Fruit fly (Drosophila melanogaster): Measurements from ENCODE around the gene Eig71Ee.

- TF ChIP-seq fd96Ca (GFP tag; IDR thresholded peaks at IDR 0.05) = no peak
- TF ChIP-seq CG4496 (GFP tag; IDR thresholded peaks at IDR 0.05) = no peak
- no peak for TF ChIP-seq Pif1B (GFP tag; optimal IDR thresholded peaks at IDR 0.05)
- no peak for TF ChIP-seq Pif1A (GFP tag; optimal IDR thresholded peaks at IDR 0.05)
Measured at dm6 chr3L:15631067-15631466, 24.7 kb downstream of the Eig71Ee start.
